Worm (Caenorhabditis elegans) whole organism, early embryonic: Measurements from ENCODE around the gene syx-4.

Source experiments
- ama-1 ChIP-seq: fragments of 150-350 bp; optimal IDR thresholded peaks from 2 replicates; lab custom pipeline; 2014
- ceh-13 ChIP-seq: fragments of 200-800 bp; sonication (Bioruptor generic); optimal IDR thresholded peaks from 2 replicates; lab custom pipeline; 2018; ENCODE audit warnings: mild to moderate bottlenecking, missing genetic modification characterization, missing compliant biosample characterization
- ceh-36 ChIP-seq: sonication (generic microtip); optimal IDR thresholded peaks from 2 replicates; lab custom pipeline; 2016; ENCODE audit warnings: missing genetic modification characterization, inconsistent platforms, missing compliant biosample characterization
- ets-7 ChIP-seq: sonication (generic microtip); optimal IDR thresholded peaks from 2 replicates; lab custom pipeline; 2016; ENCODE audit warnings: missing genotype, missing genetic modification characterization, missing compliant biosample characterization
- hmbx-1 ChIP-seq: sonication (generic microtip); optimal IDR thresholded peaks from 2 replicates; lab custom pipeline; 2016; ENCODE audit warnings: mild to moderate bottlenecking, missing genetic modification characterization, missing compliant biosample characterization
- hnd-1 ChIP-seq: sonication (generic microtip); optimal IDR thresholded peaks from 2 replicates; lab custom pipeline; 2016; ENCODE audit warnings: missing genetic modification characterization, missing compliant biosample characterization
- scrt-1 ChIP-seq: fragments of 200-800 bp; sonication (Bioruptor generic); IDR thresholded peaks from 2 replicates; pipeline ENCODE4 v1.3.6; 2022; ENCODE audit warnings: missing genetic modification characterization, missing compliant biosample characterization
- tbx-37 ChIP-seq: fragments of 200-800 bp; sonication (Bioruptor generic); conservative IDR thresholded peaks from 2 replicates; pipeline ENCODE4 v1.3.6; 2022; ENCODE audit warnings: missing genetic modification reagents, missing genetic modification characterization, missing compliant biosample characterization
- tra-4 ChIP-seq: sonication (generic microtip); optimal IDR thresholded peaks from 2 replicates; lab custom pipeline; 2017; ENCODE audit warnings: missing genetic modification characterization, missing compliant biosample characterization

DNA sequence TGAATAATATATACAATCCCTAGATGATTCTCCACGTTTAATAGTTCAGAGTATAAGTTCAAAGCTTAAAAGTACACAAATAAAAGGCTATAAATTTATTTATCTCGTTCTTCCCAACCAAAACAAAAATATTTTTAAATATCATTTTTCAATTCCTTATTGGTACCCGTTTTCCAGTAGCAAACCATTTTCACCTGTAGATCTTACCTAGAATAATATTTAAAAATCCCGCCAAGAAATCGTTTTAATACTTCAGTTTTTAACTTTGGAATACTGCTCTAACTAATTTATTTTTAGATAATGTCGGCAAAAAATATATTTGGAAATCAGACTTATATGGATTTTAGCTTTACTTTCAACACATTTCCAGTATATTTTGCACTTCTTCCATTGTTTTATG lies 35.2 kb downstream of the syx-4 start, which contains the start of gene sru-7:
- TF ChIP-seq ama-1 (lab: Kevin White, UChicago) = no peak
- no peak for TF ChIP-seq hnd-1
- TF ChIP-seq ceh-36 = no peak
- no peak for TF ChIP-seq ets-7 (tag; lab: Kevin White, UChicago)
- TF ChIP-seq tbx-37 (GFP tag; lab: Robert Waterston, UW) = no peak
- TF ChIP-seq ceh-13 (GFP tag; lab: Kevin White, UChicago) = no peak
- no peak for TF ChIP-seq scrt-1 (GFP tag; lab: Robert Waterston, UW)
- no peak for TF ChIP-seq tra-4 (tag; lab: Kevin White, UChicago)
- TF ChIP-seq hmbx-1 (tag; lab: Kevin White, UChicago) = no peak
